Fruit fly (Drosophila melanogaster) whole organism, embryonic: Measurements from ENCODE around the gene ND-13A.

Source experiments
- Ada2b ChIP-seq: fragments of 200-800 bp; sonication (Bioruptor generic); IDR thresholded peaks from 2 replicates; pipeline ENCODE4 v1.3.6; 2022; ENCODE audit warnings: missing biosample characterization, missing genetic modification characterization
- Aef1 ChIP-seq: fragments of 200-800 bp; sonication (Bioruptor generic); IDR thresholded peaks from 3 replicates; pipeline ENCODE4 v1.3.6; 2022; ENCODE audit warnings: missing biosample characterization, missing genetic modification characterization
- Bdp1 ChIP-seq: fragments of 200-800 bp; sonication (Bioruptor generic); optimal IDR thresholded peaks from 3 replicates; lab custom pipeline; 2016; ENCODE audit warnings: missing biosample characterization, missing genetic modification characterization
- Blimp-1 ChIP-seq: fragments of 200-800 bp; sonication (Bioruptor generic); optimal IDR thresholded peaks from 3 replicates; lab custom pipeline; 2018; ENCODE audit warnings: missing biosample characterization, missing genetic modification characterization, mild to moderate bottlenecking, moderate library complexity, missing genetic modification reagents
- CG13424 ChIP-seq: fragments of 200-800 bp; sonication (Bioruptor generic); optimal IDR thresholded peaks from 2 replicates; lab custom pipeline; 2019; ENCODE audit warnings: missing biosample characterization, mild to moderate bottlenecking, missing genetic modification characterization, moderate library complexity
- CG14667 ChIP-seq: fragments of 200-800 bp; sonication (Bioruptor generic); IDR thresholded peaks from 2 replicates; pipeline ENCODE4 v1.3.6; 2022; ENCODE audit warnings: missing biosample characterization, missing genetic modification characterization
- CG14710 ChIP-seq: fragments of 200-800 bp; sonication (Bioruptor generic); optimal IDR thresholded peaks from 3 replicates; lab custom pipeline; 2019; ENCODE audit warnings: missing biosample characterization, mild to moderate bottlenecking, missing genetic modification characterization, moderate library complexity
- CG14860 ChIP-seq: fragments of 200-800 bp; sonication (Bioruptor generic); IDR thresholded peaks from 3 replicates; pipeline ENCODE4 v1.3.6; 2022; ENCODE audit warnings: missing biosample characterization, missing genetic modification characterization; ENCODE audit not compliant: partially characterized antibody
- CG1529 ChIP-seq: fragments of 200-800 bp; sonication (Bioruptor generic); optimal IDR thresholded peaks from 3 replicates; lab custom pipeline; 2018; ENCODE audit warnings: missing biosample characterization, missing genetic modification characterization
- CG15696 ChIP-seq: fragments of 200-800 bp; sonication (Bioruptor generic); optimal IDR thresholded peaks from 2 replicates; lab custom pipeline; 2019; ENCODE audit warnings: missing biosample characterization, mild to moderate bottlenecking, missing genetic modification characterization, moderate library complexity
- CG1602 ChIP-seq: fragments of 200-800 bp; sonication (Bioruptor generic); optimal IDR thresholded peaks from 3 replicates; lab custom pipeline; 2016; ENCODE audit warnings: missing biosample characterization, missing genetic modification characterization
- CG17186 ChIP-seq: fragments of 200-800 bp; sonication (Bioruptor generic); optimal IDR thresholded peaks from 3 replicates; lab custom pipeline; 2017; ENCODE audit warnings: missing biosample characterization, missing genetic modification reagents, missing genetic modification characterization
- CG17802 ChIP-seq: fragments of 200-800 bp; sonication (Bioruptor generic); optimal IDR thresholded peaks from 2 replicates; lab custom pipeline; 2018; ENCODE audit warnings: missing biosample characterization, mild to moderate bottlenecking, missing genetic modification characterization, moderate library complexity
- CG18599 ChIP-seq: fragments of 200-800 bp; sonication (Bioruptor generic); optimal IDR thresholded peaks from 3 replicates; lab custom pipeline; 2017; ENCODE audit warnings: missing biosample characterization, missing genetic modification characterization, mild to moderate bottlenecking, moderate library complexity, missing genetic modification reagents
- CG2120 ChIP-seq: fragments of 200-800 bp; sonication (Bioruptor generic); optimal IDR thresholded peaks from 3 replicates; lab custom pipeline; 2016; ENCODE audit warnings: missing biosample characterization, missing genetic modification characterization
- CG32767 ChIP-seq: fragments of 200-800 bp; sonication (Bioruptor generic); IDR thresholded peaks from 2 replicates; pipeline ENCODE4 v1.3.6; 2022; ENCODE audit warnings: missing biosample characterization, missing genetic modification characterization
- CG3281 ChIP-seq: fragments of 200-800 bp; sonication (Bioruptor generic); optimal IDR thresholded peaks from 3 replicates; lab custom pipeline; 2017; ENCODE audit warnings: missing biosample characterization, mild to moderate bottlenecking, missing genetic modification characterization
- CG3407 ChIP-seq: fragments of 200-800 bp; sonication (Bioruptor generic); optimal IDR thresholded peaks from 2 replicates; lab custom pipeline; 2018; ENCODE audit warnings: missing biosample characterization, mild to moderate bottlenecking, missing genetic modification characterization
- CG4404 ChIP-seq: fragments of 200-800 bp; sonication (Bioruptor generic); IDR thresholded peaks from 2 replicates; pipeline ENCODE4 v1.3.6; 2022; ENCODE audit warnings: missing biosample characterization, missing genetic modification characterization
- CG7357 ChIP-seq: fragments of 200-800 bp; sonication (Bioruptor generic); IDR thresholded peaks from 3 replicates; pipeline ENCODE4 v1.3.6; 2022; ENCODE audit warnings: missing biosample characterization, missing genetic modification characterization
- CG8089 ChIP-seq: fragments of 200-800 bp; sonication (Bioruptor generic); optimal IDR thresholded peaks from 3 replicates; lab custom pipeline; 2016; ENCODE audit warnings: missing biosample characterization, missing genetic modification characterization
- CG9797 ChIP-seq: fragments of 200-800 bp; sonication (Bioruptor generic); optimal IDR thresholded peaks from 3 replicates; lab custom pipeline; 2018; ENCODE audit warnings: missing biosample characterization, mild to moderate bottlenecking, missing genetic modification characterization
- CG9817 ChIP-seq: fragments of 200-800 bp; sonication (Bioruptor generic); optimal IDR thresholded peaks from 2 replicates; lab custom pipeline; 2018; ENCODE audit warnings: missing biosample characterization, mild to moderate bottlenecking, missing genetic modification characterization, moderate library complexity
- D19B ChIP-seq: fragments of 200-800 bp; sonication (Bioruptor generic); optimal IDR thresholded peaks from 2 replicates; lab custom pipeline; 2017; ENCODE audit warnings: missing biosample characterization, mild to moderate bottlenecking, missing genetic modification characterization
- Doc3 ChIP-seq: fragments of 200-800 bp; sonication (Bioruptor generic); IDR thresholded peaks from 3 replicates; pipeline ENCODE4 v1.3.6; 2022; ENCODE audit warnings: missing biosample characterization, missing genetic modification characterization; ENCODE audit not compliant: partially characterized antibody
- ERR ChIP-seq: fragments of 200-800 bp; sonication (Bioruptor generic); optimal IDR thresholded peaks from 2 replicates; lab custom pipeline; 2016; ENCODE audit warnings: missing biosample characterization, missing genetic modification characterization
- Ets65A ChIP-seq: fragments of 200-800 bp; sonication (Bioruptor generic); peaks from one replicate; lab custom pipeline; 2016; ENCODE audit warnings: missing biosample characterization, missing genetic modification characterization
- Fer2 ChIP-seq: fragments of 200-800 bp; sonication (Bioruptor generic); optimal IDR thresholded peaks from 2 replicates; lab custom pipeline; 2018; ENCODE audit warnings: missing biosample characterization, mild to moderate bottlenecking, missing genetic modification characterization, moderate library complexity
- HmgZ ChIP-seq: fragments of 200-800 bp; sonication (Bioruptor generic); optimal IDR thresholded peaks from 2 replicates; lab custom pipeline; 2018; ENCODE audit warnings: missing biosample characterization, mild to moderate bottlenecking, missing genetic modification characterization
- MBD-R2 ChIP-seq: fragments of 200-800 bp; sonication (Bioruptor generic); IDR thresholded peaks from 2 replicates; pipeline ENCODE4 v1.3.6; 2022; ENCODE audit warnings: missing biosample characterization, missing genetic modification characterization
- Opbp ChIP-seq: fragments of 200-800 bp; sonication (Bioruptor generic); IDR thresholded peaks from 3 replicates; pipeline ENCODE4 v1.3.6; 2022; ENCODE audit warnings: missing biosample characterization, missing genetic modification characterization; ENCODE audit not compliant: partially characterized antibody
- Sry-β ChIP-seq: fragments of 200-800 bp; sonication (Bioruptor generic); optimal IDR thresholded peaks from 2 replicates; lab custom pipeline; 2018; ENCODE audit warnings: missing biosample characterization, mild to moderate bottlenecking, missing genetic modification characterization, moderate library complexity
- Ssrp ChIP-seq: fragments of 200-800 bp; sonication (Bioruptor generic); optimal IDR thresholded peaks from 2 replicates; lab custom pipeline; 2018; ENCODE audit warnings: missing biosample characterization, mild to moderate bottlenecking, missing genetic modification characterization, moderate library complexity
- ash1 ChIP-seq: fragments of 200-800 bp; sonication (Bioruptor generic); optimal IDR thresholded peaks from 2 replicates; lab custom pipeline; 2018; ENCODE audit warnings: missing biosample characterization, mild to moderate bottlenecking, missing genetic modification characterization
- bab2 ChIP-seq: fragments of 200-800 bp; sonication (Bioruptor generic); optimal IDR thresholded peaks from 2 replicates; lab custom pipeline; 2016; ENCODE audit warnings: missing biosample characterization, missing genetic modification characterization
- bbx ChIP-seq: fragments of 200-800 bp; sonication (Bioruptor generic); IDR thresholded peaks from 2 replicates; pipeline ENCODE4 v1.3.6; 2022; ENCODE audit warnings: missing biosample characterization, missing genetic modification characterization; ENCODE audit not compliant: partially characterized antibody
- bcd ChIP-seq: fragments of 200-800 bp; sonication (Bioruptor generic); optimal IDR thresholded peaks from 2 replicates; lab custom pipeline; 2017; ENCODE audit warnings: missing biosample characterization, mild to moderate bottlenecking, missing genetic modification characterization
- bigmax ChIP-seq: fragments of 200-800 bp; sonication (Bioruptor generic); optimal IDR thresholded peaks from 2 replicates; lab custom pipeline; 2018; ENCODE audit warnings: missing biosample characterization, mild to moderate bottlenecking, missing genetic modification characterization
- dan ChIP-seq: fragments of 200-800 bp; sonication (Bioruptor generic); IDR thresholded peaks from 2 replicates; pipeline ENCODE4 v1.3.6; 2022; ENCODE audit warnings: missing biosample characterization, missing genetic modification characterization
- gfzf ChIP-seq: fragments of 200-800 bp; sonication (Bioruptor generic); optimal IDR thresholded peaks from 2 replicates; lab custom pipeline; 2016; ENCODE audit warnings: missing biosample characterization, mild to moderate bottlenecking, missing genetic modification characterization, moderate library complexity
- ind ChIP-seq: fragments of 200-800 bp; sonication (Bioruptor generic); optimal IDR thresholded peaks from 3 replicates; lab custom pipeline; 2016; ENCODE audit warnings: missing biosample characterization, missing genetic modification characterization
- jing ChIP-seq: fragments of 200-800 bp; sonication (Bioruptor generic); optimal IDR thresholded peaks from 2 replicates; lab custom pipeline; 2018; ENCODE audit warnings: missing biosample characterization, mild to moderate bottlenecking, missing genetic modification characterization
- mirr ChIP-seq: fragments of 200-800 bp; sonication (Bioruptor generic); optimal IDR thresholded peaks from 3 replicates; lab custom pipeline; 2018; ENCODE audit warnings: missing biosample characterization, mild to moderate bottlenecking, missing genetic modification characterization
- oc ChIP-seq: fragments of 200-800 bp; sonication (Bioruptor generic); optimal IDR thresholded peaks from 2 replicates; lab custom pipeline; 2018; ENCODE audit warnings: missing biosample characterization, mild to moderate bottlenecking, missing genetic modification characterization, moderate library complexity
- psq ChIP-seq: fragments of 200-800 bp; sonication (Bioruptor generic); optimal IDR thresholded peaks from 2 replicates; lab custom pipeline; 2017; ENCODE audit warnings: missing biosample characterization, missing genetic modification characterization
- pzg ChIP-seq: fragments of 200-800 bp; sonication (Bioruptor generic); optimal IDR thresholded peaks from 3 replicates; lab custom pipeline; 2018; ENCODE audit warnings: missing biosample characterization, mild to moderate bottlenecking, missing genetic modification characterization, moderate library complexity
- sc ChIP-seq, 3 experiments: fragments of >200 bp in 2 of 3; fragments of 200-800 bp in 1 of 3; sonication (Bioruptor generic) in 1 of 3; optimal IDR thresholded peaks; 2 replicates in 2 of 3; 3 replicates in 1 of 3; lab custom pipeline; 2017; ENCODE audit warnings: mild to moderate bottlenecking in 1 of 3, missing biosample characterization in 1 of 3, missing genetic modification characterization in 1 of 3, missing genetic modification reagents in 1 of 3

The ND-13A gene

dm6 chr2L:5059645-5060254, 40.3 kb downstream of the ND-13A start, which contains the start of gene Rpn11 (continued):
- TF ChIP-seq CG17802 (no peak), Ada2b (GFP tag; lab: Robert Waterston, UW) (peak; percentile 41; the same call in 1 of the 2 replicates), Blimp-1 (GFP tag; lab: Kevin White, UChicago) (peak; percentile 56), CG1602 (GFP tag; lab: Kevin White, UChicago) (peak; percentile 67), CG15696 (peak; percentile 66), CG9817 (tag; lab: Kevin White, UChicago) (peak; percentile 67), CG18599 (peak; percentile 67), gfzf (GFP tag; lab: Kevin White, UChicago) (peak; percentile 3), CG8089 (GFP tag; lab: Kevin White, UChicago) (no peak), Bdp1 (GFP tag; lab: Kevin White, UChicago) (peak; percentile 15), CG2120 (GFP tag; lab: Kevin White, UChicago) (peak; percentile 68), jing (GFP tag; lab: Kevin White, UChicago) (no peak), CG9797 (GFP tag; lab: Kevin White, UChicago) (no peak), Aef1 (0 out of 3 replicates have a peak, but pooled peaks have one; percentile 17), Fer2 (tag; lab: Kevin White, UChicago) (peak; percentile 41), CG3407 (GFP tag; lab: Kevin White, UChicago) (peak; percentile 11), CG17186 (GFP tag; lab: Kevin White, UChicago) (no peak), CG32767 (GFP tag; lab: Robert Waterston, UW) (no peak), sc (optimal IDR thresholded peaks at IDR 0.05; lab: Kevin White, UChicago) (no peak), sc (GFP tag; optimal IDR thresholded peaks at IDR 0.05; lab: Kevin White, UChicago) (peak; percentile 24), Sry-β (peak; percentile 97), Doc3 (GFP tag; lab: Robert Waterston, UW) (0 out of 3 replicates have a peak, but pooled peaks have one; percentile 33), oc (tag; lab: Kevin White, UChicago) (no peak), CG14860 (GFP tag; lab: Robert Waterston, UW) (0 out of 3 replicates have a peak, but pooled peaks have one; percentile 32), bbx (GFP tag; lab: Robert Waterston, UW) (peak; percentile 26; the same call in 1 of the 2 replicates), CG13424 (tag; lab: Kevin White, UChicago) (peak; percentile 70), bigmax (GFP tag; lab: Kevin White, UChicago) (no peak), ind (GFP tag; lab: Kevin White, UChicago) (peak; percentile 54), MBD-R2 (GFP tag; lab: Robert Waterston, UW) (peak; percentile 73), Ssrp (peak; percentile 69), CG4404 (GFP tag; lab: Robert Waterston, UW) (peak; percentile 47; the same call in 1 of the 2 replicates), CG7357 (0 out of 3 replicates have a peak, but pooled peaks have one; percentile 25), pzg (GFP tag; lab: Kevin White, UChicago) (peak; percentile 50), HmgZ (tag; lab: Kevin White, UChicago) (peak; percentile 40), CG1529 (GFP tag; lab: Kevin White, UChicago) (peak; percentile 22), Ets65A (GFP tag; lab: Kevin White, UChicago) (peak; percentile 59), CG14710 (tag; lab: Kevin White, UChicago) (peak; percentile 87), ERR (no peak), CG14667 (GFP tag; lab: Robert Waterston, UW) (no peak), D19B (peak; percentile 20), psq (GFP tag; lab: Kevin White, UChicago) (no peak), bab2 (GFP tag; lab: Kevin White, UChicago) (peak; percentile 49), mirr (GFP tag; lab: Kevin White, UChicago) (peak; percentile 8), Opbp (GFP tag; lab: Robert Waterston, UW) (peak; percentile 47; the same call in 1 of the 3 replicates), CG3281 (peak; percentile 54), bcd (GFP tag; lab: Kevin White, UChicago) (peak; percentile 64), ash1 (GFP tag; lab: Kevin White, UChicago) (no peak), dan (GFP tag; lab: Robert Waterston, UW) (no peak)
